Fruit fly (Drosophila melanogaster): Measurements from ENCODE around the gene CG14770.

Gene CG14770

DNA sequence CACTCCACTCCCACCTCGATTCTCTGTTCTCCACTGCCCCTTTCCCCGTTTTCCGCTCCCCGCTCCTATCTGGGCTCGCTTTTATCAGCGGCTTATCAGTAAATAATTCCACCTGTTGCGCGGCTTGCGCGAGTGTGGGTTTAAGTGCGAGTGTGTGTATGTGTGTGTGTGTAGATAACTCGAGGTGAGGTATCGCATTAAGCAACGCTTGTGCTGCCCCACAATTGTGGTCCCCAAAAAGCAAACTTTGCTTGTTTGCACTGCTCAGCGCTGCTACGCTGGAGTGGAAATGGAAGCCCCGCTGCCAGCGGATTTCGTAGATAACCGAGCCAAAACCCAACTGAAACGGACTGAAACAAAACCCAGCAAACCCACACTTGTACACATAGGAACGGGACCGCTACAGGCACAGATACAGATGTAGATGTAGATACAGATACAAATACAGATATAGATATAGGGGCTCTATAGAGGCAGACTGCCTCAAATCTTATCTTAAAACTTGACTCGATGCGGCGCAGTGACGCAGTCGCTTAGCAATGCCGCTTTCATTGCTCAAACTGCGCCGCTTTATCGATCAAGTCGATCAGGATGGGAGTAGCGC lies 18.2 kb downstream of the CG14770 start (continued):
- TF ChIP-seq Elba2 (GFP tag; optimal IDR thresholded peaks at IDR 0.05) (no peak), CG14014 (GFP tag; IDR thresholded peaks at IDR 0.05) (no peak), sqz (GFP tag; optimal IDR thresholded peaks at IDR 0.05) (no peak), chn (GFP tag; optimal IDR thresholded peaks at IDR 0.05) (no peak), Abd-B (GFP tag; optimal IDR thresholded peaks at IDR 0.05) (no peak), Deaf1 (tag; optimal IDR thresholded peaks at IDR 0.05) (no peak), pfk (GFP tag; optimal IDR thresholded peaks at IDR 0.05) (peak; percentile 55), pum (GFP tag; optimal IDR thresholded peaks at IDR 0.05) (no peak), CG17385 (GFP tag; optimal IDR thresholded peaks at IDR 0.05) (peak; percentile 20), nerfin-2 (GFP tag; IDR thresholded peaks at IDR 0.05; ENCODE audit: partially characterized antibody) (no peak), CG10209 (GFP tag; optimal IDR thresholded peaks at IDR 0.05) (peak; percentile 18), HHEX (GFP tag; optimal IDR thresholded peaks at IDR 0.05) (peak; percentile 33), CG5180 (GFP tag; optimal IDR thresholded peaks at IDR 0.05) (peak; percentile 11), Camta (GFP tag; optimal IDR thresholded peaks at IDR 0.05) (no peak), CG12659 (GFP tag; optimal IDR thresholded peaks at IDR 0.05) (peak; percentile 10), vfl (GFP tag; optimal IDR thresholded peaks at IDR 0.05) (no peak), CG12769 (tag; optimal IDR thresholded peaks at IDR 0.05) (peak; percentile 32), ci (GFP tag; IDR thresholded peaks at IDR 0.05) (peak; percentile 38; the same call in 1 of the 3 replicates), CG2199 (GFP tag; IDR thresholded peaks at IDR 0.05) (no peak), jing (GFP tag; optimal IDR thresholded peaks at IDR 0.05) (no peak), ro (GFP tag; IDR thresholded peaks at IDR 0.05) (no peak), Dip3 (GFP tag; optimal IDR thresholded peaks at IDR 0.05) (no peak), CG1024 (GFP tag; IDR thresholded peaks at IDR 0.05) (no peak), nmo (GFP tag; optimal IDR thresholded peaks at IDR 0.05) (no peak), Lpt (GFP tag; optimal IDR thresholded peaks at IDR 0.05) (no peak), vnd (GFP tag; IDR thresholded peaks at IDR 0.05; ENCODE audit: partially characterized antibody) (no peak), CG30020 (tag; optimal IDR thresholded peaks at IDR 0.05) (no peak), CG11456 (GFP tag; IDR thresholded peaks at IDR 0.05) (no peak), en (GFP tag; optimal IDR thresholded peaks at IDR 0.05) (no peak), twi (tag; optimal IDR thresholded peaks at IDR 0.05) (peak; percentile 50), Hey (tag; optimal IDR thresholded peaks at IDR 0.05) (peak; percentile 22), pan (optimal IDR thresholded peaks at IDR 0.05) (no peak), pan (GFP tag; optimal IDR thresholded peaks at IDR 0.05 in 1 of 2, IDR thresholded peaks at IDR 0.05 in 1 of 2) (no peak), HLH54F (GFP tag; optimal IDR thresholded peaks at IDR 0.05) (no peak), bcd (GFP tag; optimal IDR thresholded peaks at IDR 0.05) (no peak), CG7987 (GFP tag; optimal IDR thresholded peaks at IDR 0.05) (no peak), Six4 (GFP tag; optimal IDR thresholded peaks at IDR 0.05) (no peak), CG16815 (GFP tag; optimal IDR thresholded peaks at IDR 0.05) (no peak), trh (GFP tag; optimal IDR thresholded peaks at IDR 0.05) (no peak), Lhr (GFP tag; optimal IDR thresholded peaks at IDR 0.05) (no peak), tx (GFP tag; optimal IDR thresholded peaks at IDR 0.05) (no peak), nau (GFP tag; optimal IDR thresholded peaks at IDR 0.05) (no peak), kni (GFP tag; optimal IDR thresholded peaks at IDR 0.05) (peak; percentile 76), MESR4 (GFP tag; optimal IDR thresholded peaks at IDR 0.05) (no peak), NC2β (GFP tag; optimal IDR thresholded peaks at IDR 0.05) (no peak), CHES-1-like (GFP tag; optimal IDR thresholded peaks at IDR 0.05) (no peak), lmd (GFP tag; IDR thresholded peaks at IDR 0.05) (no peak), kah (GFP tag; optimal IDR thresholded peaks at IDR 0.05) (peak; percentile 84), shn (GFP tag; optimal IDR thresholded peaks at IDR 0.05) (no peak), Sry-β (GFP tag; optimal IDR thresholded peaks at IDR 0.05) (peak; percentile 15)
